Fruit fly (Drosophila melanogaster) whole organism, embryonic: Measurements from ENCODE around the gene CG32706.

Experiments
- B-H1 ChIP-seq: fragments of 200-800 bp; sonication (Bioruptor generic); IDR thresholded peaks from 3 replicates; pipeline ENCODE4 v1.3.6; 2022; ENCODE audit warnings: missing biosample characterization, missing genetic modification characterization
- CG1024 ChIP-seq: fragments of 200-800 bp; sonication (Bioruptor generic); IDR thresholded peaks from 2 replicates; pipeline ENCODE4 v1.3.6; 2022; ENCODE audit warnings: missing biosample characterization, missing genetic modification characterization
- CG10543 ChIP-seq: fragments of 200-800 bp; sonication (Bioruptor generic); optimal IDR thresholded peaks from 3 replicates; lab custom pipeline; 2017; ENCODE audit warnings: missing biosample characterization, mild to moderate bottlenecking, missing genetic modification characterization, moderate library complexity
- CG1233 ChIP-seq: fragments of 200-800 bp; sonication (Bioruptor generic); optimal IDR thresholded peaks from 4 replicates; lab custom pipeline; 2018; ENCODE audit warnings: missing biosample characterization, mild to moderate bottlenecking, missing genetic modification characterization
- CG13894 ChIP-seq: fragments of 200-800 bp; sonication (Bioruptor generic); optimal IDR thresholded peaks from 3 replicates; lab custom pipeline; 2018; ENCODE audit warnings: missing biosample characterization, mild to moderate bottlenecking, missing genetic modification characterization, moderate library complexity
- CG17612 ChIP-seq: fragments of 200-800 bp; sonication (Bioruptor generic); IDR thresholded peaks from 2 replicates; pipeline ENCODE4 v1.3.6; 2022; ENCODE audit warnings: missing biosample characterization, missing genetic modification characterization
- CG17829 ChIP-seq: fragments of 200-800 bp; optimal IDR thresholded peaks from 2 replicates; lab custom pipeline; 2019; ENCODE audit warnings: missing biosample characterization, mild to moderate bottlenecking, missing genetic modification characterization, moderate library complexity
- CG30403 ChIP-seq: fragments of 200-800 bp; sonication (Bioruptor generic); optimal IDR thresholded peaks from 3 replicates; lab custom pipeline; 2016; ENCODE audit warnings: missing biosample characterization, missing genetic modification characterization
- CG3065 ChIP-seq: fragments of 200-800 bp; sonication (Bioruptor generic); optimal IDR thresholded peaks from 2 replicates; lab custom pipeline; 2016; ENCODE audit warnings: missing biosample characterization, missing genetic modification characterization
- CG32772 ChIP-seq: fragments of 200-800 bp; sonication (Bioruptor generic); IDR thresholded peaks from 2 replicates; pipeline ENCODE4 v1.3.6; 2022; ENCODE audit warnings: missing biosample characterization, missing genetic modification characterization
- CG4360 ChIP-seq: fragments of 200-800 bp; sonication (Bioruptor generic); IDR thresholded peaks from 2 replicates; pipeline ENCODE4 v1.3.6; 2022; ENCODE audit warnings: missing biosample characterization, missing genetic modification characterization
- CG4424 ChIP-seq: fragments of 200-800 bp; sonication (Bioruptor generic); optimal IDR thresholded peaks from 3 replicates; lab custom pipeline; 2016; ENCODE audit warnings: missing biosample characterization, missing genetic modification characterization
- CG5180 ChIP-seq: fragments of 200-800 bp; sonication (Bioruptor generic); optimal IDR thresholded peaks from 3 replicates; lab custom pipeline; 2017; ENCODE audit warnings: missing biosample characterization, missing genetic modification characterization, mild to moderate bottlenecking, moderate library complexity, missing genetic modification reagents
- CG6175 ChIP-seq: fragments of 200-800 bp; sonication (Bioruptor generic); IDR thresholded peaks from 3 replicates; pipeline ENCODE4 v1.3.6; 2022; ENCODE audit warnings: missing biosample characterization, missing genetic modification characterization
- CG7786 ChIP-seq: fragments of 200-800 bp; sonication (Bioruptor generic); optimal IDR thresholded peaks from 2 replicates; lab custom pipeline; 2016; ENCODE audit warnings: missing biosample characterization, missing genetic modification characterization
- CG8388 ChIP-seq: fragments of 200-800 bp; sonication (Bioruptor generic); optimal IDR thresholded peaks from 2 replicates; lab custom pipeline; 2019; ENCODE audit warnings: missing biosample characterization, mild to moderate bottlenecking, missing genetic modification characterization, moderate library complexity
- CG8478 ChIP-seq: fragments of >200 bp; optimal IDR thresholded peaks from 2 replicates; lab custom pipeline; 2018
- CG9817 ChIP-seq: fragments of 200-800 bp; sonication (Bioruptor generic); optimal IDR thresholded peaks from 2 replicates; lab custom pipeline; 2018; ENCODE audit warnings: missing biosample characterization, mild to moderate bottlenecking, missing genetic modification characterization, moderate library complexity
- D19A ChIP-seq: fragments of 200-800 bp; optimal IDR thresholded peaks from 3 replicates; lab custom pipeline; 2019; ENCODE audit warnings: missing biosample characterization, mild to moderate bottlenecking, missing genetic modification characterization, moderate library complexity
- D19B ChIP-seq: fragments of 200-800 bp; sonication (Bioruptor generic); optimal IDR thresholded peaks from 2 replicates; lab custom pipeline; 2017; ENCODE audit warnings: missing biosample characterization, mild to moderate bottlenecking, missing genetic modification characterization
- Deaf1 ChIP-seq: fragments of 200-800 bp; optimal IDR thresholded peaks from 3 replicates; lab custom pipeline; 2019; ENCODE audit warnings: missing biosample characterization, mild to moderate bottlenecking, missing genetic modification characterization, moderate library complexity
- Drgx ChIP-seq: fragments of 200-800 bp; sonication (Bioruptor generic); IDR thresholded peaks from 2 replicates; pipeline ENCODE4 v1.3.6; 2022; ENCODE audit warnings: missing biosample characterization, missing genetic modification characterization
- Elba2 ChIP-seq: fragments of 200-800 bp; sonication (Bioruptor generic); optimal IDR thresholded peaks from 3 replicates; lab custom pipeline; 2016; ENCODE audit warnings: missing biosample characterization, missing genetic modification characterization
- Fer2 ChIP-seq: fragments of 200-800 bp; sonication (Bioruptor generic); optimal IDR thresholded peaks from 2 replicates; lab custom pipeline; 2018; ENCODE audit warnings: missing biosample characterization, mild to moderate bottlenecking, missing genetic modification characterization, moderate library complexity
- HLHmδ ChIP-seq: fragments of 200-800 bp; sonication (Bioruptor generic); optimal IDR thresholded peaks from 2 replicates; lab custom pipeline; 2018; ENCODE audit warnings: missing biosample characterization, mild to moderate bottlenecking, missing genetic modification characterization, moderate library complexity
- NfI ChIP-seq: fragments of 200-800 bp; sonication (Bioruptor generic); optimal IDR thresholded peaks from 3 replicates; lab custom pipeline; 2018; ENCODE audit warnings: missing biosample characterization, mild to moderate bottlenecking, missing genetic modification characterization, moderate library complexity
- Poxn ChIP-seq: fragments of 200-800 bp; sonication (Bioruptor generic); IDR thresholded peaks from 2 replicates; pipeline ENCODE4 v1.3.6; 2022; ENCODE audit warnings: missing biosample characterization, missing genetic modification characterization
- Ptx1 ChIP-seq: fragments of 200-800 bp; sonication (Bioruptor generic); IDR thresholded peaks from 2 replicates; pipeline ENCODE4 v1.3.6; 2022; ENCODE audit warnings: missing biosample characterization, missing genetic modification characterization
- Sry-β ChIP-seq: fragments of 200-800 bp; sonication (Bioruptor generic); optimal IDR thresholded peaks from 2 replicates; lab custom pipeline; 2018; ENCODE audit warnings: missing biosample characterization, mild to moderate bottlenecking, missing genetic modification characterization, moderate library complexity
- bbx ChIP-seq: fragments of 200-800 bp; sonication (Bioruptor generic); IDR thresholded peaks from 2 replicates; pipeline ENCODE4 v1.3.6; 2022; ENCODE audit warnings: missing biosample characterization, missing genetic modification characterization; ENCODE audit not compliant: partially characterized antibody
- br ChIP-seq: fragments of >200 bp; optimal IDR thresholded peaks from 2 replicates; lab custom pipeline; 2017
- bsh ChIP-seq, 2 experiments: fragments of 200-800 bp; sonication (Bioruptor generic); optimal IDR thresholded peaks; 2 replicates each; lab custom pipeline; 2017 to 2018; ENCODE audit warnings: mild to moderate bottlenecking in 2 of 2, missing biosample characterization in 2 of 2, missing genetic modification characterization in 2 of 2, moderate library complexity in 1 of 2
- cad ChIP-seq: fragments of >200 bp; optimal IDR thresholded peaks from 2 replicates; lab custom pipeline; 2017; ENCODE audit warnings: missing biosample characterization, missing genetic modification characterization
- cg ChIP-seq: fragments of 200-800 bp; sonication (Bioruptor generic); optimal IDR thresholded peaks from 3 replicates; lab custom pipeline; 2019; ENCODE audit warnings: missing biosample characterization, mild to moderate bottlenecking, missing genetic modification characterization, moderate library complexity
- dimm ChIP-seq: fragments of 200-800 bp; sonication (Bioruptor generic); IDR thresholded peaks from 2 replicates; pipeline ENCODE4 v1.3.6; 2022; ENCODE audit warnings: missing biosample characterization, missing genetic modification characterization
- fd64A ChIP-seq: fragments of 200-800 bp; sonication (Bioruptor generic); optimal IDR thresholded peaks from 3 replicates; lab custom pipeline; 2018; ENCODE audit warnings: missing biosample characterization, mild to moderate bottlenecking, missing genetic modification characterization
- gsb ChIP-seq: fragments of 200-800 bp; sonication (Bioruptor generic); IDR thresholded peaks from 2 replicates; pipeline ENCODE4 v1.3.6; 2022; ENCODE audit warnings: missing biosample characterization, missing genetic modification characterization
- insv ChIP-seq, 2 experiments: fragments of 200-800 bp; sonication (Bioruptor generic); optimal IDR thresholded peaks; 3 replicates each; lab custom pipeline; 2016 to 2018; ENCODE audit warnings: missing biosample characterization in 2 of 2, missing genetic modification characterization in 2 of 2
- jumu ChIP-seq: fragments of 200-800 bp; sonication (Bioruptor generic); optimal IDR thresholded peaks from 3 replicates; lab custom pipeline; 2016; ENCODE audit warnings: missing biosample characterization, missing genetic modification characterization
- ken ChIP-seq: fragments of 200-800 bp; sonication (Bioruptor generic); IDR thresholded peaks from 3 replicates; pipeline ENCODE4 v1.3.6; 2022; ENCODE audit warnings: missing biosample characterization, missing genetic modification characterization
- nerfin-1 ChIP-seq: fragments of 200-800 bp; sonication (Bioruptor generic); optimal IDR thresholded peaks from 3 replicates; lab custom pipeline; 2019; ENCODE audit warnings: missing biosample characterization, mild to moderate bottlenecking, missing genetic modification characterization, moderate library complexity
- nom ChIP-seq: fragments of 200-800 bp; sonication (Bioruptor generic); optimal IDR thresholded peaks from 2 replicates; lab custom pipeline; 2017; ENCODE audit warnings: missing biosample characterization, missing genetic modification characterization, mild to moderate bottlenecking, moderate library complexity, missing genetic modification reagents
- onecut ChIP-seq: fragments of 200-800 bp; sonication (Bioruptor generic); IDR thresholded peaks from 2 replicates; pipeline ENCODE4 v1.3.6; 2022; ENCODE audit warnings: missing biosample characterization, missing genetic modification characterization
- pho ChIP-seq: fragments of 200-800 bp; sonication (Bioruptor generic); optimal IDR thresholded peaks from 2 replicates; lab custom pipeline; 2016; ENCODE audit warnings: missing biosample characterization, missing genetic modification characterization
- sr ChIP-seq: fragments of 200-800 bp; sonication (Bioruptor generic); IDR thresholded peaks from 3 replicates; pipeline ENCODE4 v1.3.6; 2022; ENCODE audit warnings: missing biosample characterization, missing genetic modification characterization
- toy ChIP-seq: fragments of 200-800 bp; sonication (Bioruptor generic); IDR thresholded peaks from 2 replicates; pipeline ENCODE4 v1.3.6; 2022; ENCODE audit warnings: missing biosample characterization, missing genetic modification characterization
- wdn ChIP-seq: fragments of 200-800 bp; sonication (Bioruptor generic); IDR thresholded peaks from 2 replicates; pipeline ENCODE4 v1.3.6; 2022; ENCODE audit warnings: missing biosample characterization, missing genetic modification characterization
- wek ChIP-seq: fragments of 200-800 bp; sonication (Bioruptor generic); optimal IDR thresholded peaks from 3 replicates; lab custom pipeline; 2018; ENCODE audit warnings: missing biosample characterization, mild to moderate bottlenecking, missing genetic modification characterization, moderate library complexity

Gene CG32706

dm6 chrX:9133577-9134240 is 46.8 kb downstream of the CG32706 start (continued):
- TF ChIP-seq CG17829 (tag; lab: Kevin White, UChicago) (no peak), Sry-β (no peak), CG17612 (GFP tag; lab: Robert Waterston, UW) (no peak), CG5180 (GFP tag; lab: Kevin White, UChicago) (peak; percentile 37), Ptx1 (GFP tag; lab: Robert Waterston, UW) (no peak), gsb (no peak), pho (GFP tag; lab: Kevin White, UChicago) (no peak), CG8478 (lab: Kevin White, UChicago) (no peak), CG9817 (tag; lab: Kevin White, UChicago) (no peak), dimm (GFP tag; lab: Robert Waterston, UW) (no peak), cad (GFP tag; lab: Kevin White, UChicago) (peak; percentile 11), Fer2 (tag; lab: Kevin White, UChicago) (no peak), Elba2 (GFP tag; lab: Kevin White, UChicago) (no peak), insv (GFP tag; optimal IDR thresholded peaks at IDR 0.05; lab: Kevin White, UChicago) (peak in 1 of 2 experiments; percentile 83), CG1024 (GFP tag; lab: Robert Waterston, UW) (no peak), wek (no peak), br (no peak), Deaf1 (tag; lab: Kevin White, UChicago) (peak; percentile 61), toy (GFP tag; lab: Robert Waterston, UW) (no peak), jumu (no peak)

- TF ChIP-seq nom (peak; percentile 53), wdn (GFP tag; lab: Robert Waterston, UW) (no peak), fd64A (GFP tag; lab: Kevin White, UChicago) (no peak), CG8388 (GFP tag; lab: Kevin White, UChicago) (peak; percentile 56), bsh (GFP tag; optimal IDR thresholded peaks at IDR 0.05; lab: Kevin White, UChicago) (no peak), sr (GFP tag; lab: Robert Waterston, UW) (peak; percentile 49; the same call in 1 of the 3 replicates), CG3065 (peak; percentile 23), ken (no peak), cg (GFP tag; lab: Kevin White, UChicago) (peak; percentile 25), CG4360 (GFP tag; lab: Robert Waterston, UW) (peak; percentile 87), onecut (GFP tag; lab: Robert Waterston, UW) (no peak), CG6175 (GFP tag; lab: Robert Waterston, UW) (no peak), CG30403 (no peak)
- TF ChIP-seq, all 482 proteins: peak for 6
These were observed 47.4 kb downstream of the CG32706 start for dm6 chrX:9134241-9134849.

- TF ChIP-seq CG32772 (GFP tag; lab: Robert Waterston, UW) (no peak), nerfin-1 (tag; lab: Kevin White, UChicago) (peak; percentile 35), CG4360 (GFP tag; lab: Robert Waterston, UW) (peak; percentile 4; the same call in 1 of the 2 replicates), CG7786 (GFP tag; lab: Kevin White, UChicago) (no peak), B-H1 (GFP tag; lab: Robert Waterston, UW) (no peak), CG13894 (tag; lab: Kevin White, UChicago) (peak; percentile 25), D19B (GFP tag; lab: Kevin White, UChicago) (no peak), fd64A (GFP tag; lab: Kevin White, UChicago) (no peak), CG4424 (GFP tag; lab: Kevin White, UChicago) (peak; percentile 33), CG10543 (GFP tag; lab: Kevin White, UChicago) (peak; percentile 50), HLHmδ (no peak), Poxn (GFP tag; lab: Robert Waterston, UW) (no peak), NfI (peak; percentile 44), D19A (tag; lab: Kevin White, UChicago) (peak; percentile 42), bbx (GFP tag; lab: Robert Waterston, UW) (no peak), Drgx (no peak), toy (GFP tag; lab: Robert Waterston, UW) (no peak), CG8478 (lab: Kevin White, UChicago) (no peak), wek (no peak), CG1233 (GFP tag; lab: Kevin White, UChicago) (peak; percentile 21)
These were observed 48.1 kb downstream of the CG32706 start, which contains the start of gene fend for dm6 chrX:9134922-9135453. TSS of gene fend (minus strand) at chrX:9135099.
